Worm (Caenorhabditis elegans): ENCODE data around the gene pnk-4.

ce11 chrX:5040038-5040437 lies 47.6 kb upstream of the pnk-4 start:
- TF ChIP-seq unc-62 (GFP tag; optimal IDR thresholded peaks at IDR 0.05) = no peak
- no peak for TF ChIP-seq nhr-179 (tag; optimal IDR thresholded peaks at IDR 0.05)
- no peak for TF ChIP-seq ekl-4 (GFP tag; IDR thresholded peaks at IDR 0.05)
- no peak for TF ChIP-seq hsf-1 (GFP tag; IDR thresholded peaks at IDR 0.05)
- TF ChIP-seq efl-1 (GFP tag; optimal IDR thresholded peaks at IDR 0.05) = no peak
- no peak for TF ChIP-seq F49E8.2 (tag; optimal IDR thresholded peaks at IDR 0.05; ENCODE audit: insufficient read depth)
- no peak for TF ChIP-seq K12H6.12 (tag; optimal IDR thresholded peaks at IDR 0.05)
- TF ChIP-seq egrh-3 (GFP tag; IDR thresholded peaks at IDR 0.05) = no peak
- TF ChIP-seq F23B12.7 (tag; optimal IDR thresholded peaks at IDR 0.05; ENCODE audit: insufficient read depth) = no peak
- TF ChIP-seq nhr-90 (tag; optimal IDR thresholded peaks at IDR 0.05) = no peak
